Worm (Caenorhabditis elegans): ENCODE results near the gene F41C6.7.

- TF ChIP-seq lin-35 (GFP tag; optimal IDR thresholded peaks at IDR 0.05) (no peak), pag-3 (tag; optimal IDR thresholded peaks at IDR 0.05; ENCODE audit: borderline replicate concordance, insufficient read depth) (no peak), ceh-82 (tag; optimal IDR thresholded peaks at IDR 0.05) (no peak), jun-1 (tag; optimal IDR thresholded peaks at IDR 0.05) (no peak)
Observed at ce11 chrX:6866900-6867299, 18.2 kb downstream of the F41C6.7 start.
